Worm (Caenorhabditis elegans) whole organism, L4 larva: ENCODE measurements around the gene srx-135.

Experiments used
- ceh-32 ChIP-seq: sonication (generic microtip); optimal IDR thresholded peaks from 2 replicates; lab custom pipeline; 2016; ENCODE audit warnings: mild to moderate bottlenecking, missing genetic modification characterization, missing compliant biosample characterization; ENCODE audit not compliant: poor library complexity
- dpl-1 ChIP-seq: fragments of 150-350 bp; optimal IDR thresholded peaks from 2 replicates; lab custom pipeline; 2014; ENCODE audit warnings: missing biosample characterization, missing genetic modification reagents, missing genetic modification characterization
- fkh-10 ChIP-seq: fragments of 150-350 bp; optimal IDR thresholded peaks from 2 replicates; lab custom pipeline; 2014; ENCODE audit warnings: missing biosample characterization, missing genetic modification reagents, missing genetic modification characterization
- mdl-1 ChIP-seq, 2 experiments: fragments of 150-350 bp in 1 of 2; sonication (generic microtip) in 1 of 2; optimal IDR thresholded peaks; 2 replicates each; lab custom pipeline; 2014 to 2017; ENCODE audit warnings: missing biosample characterization in 2 of 2, missing genetic modification characterization in 2 of 2
- nhr-11 ChIP-seq: fragments of 150-350 bp; optimal IDR thresholded peaks from 2 replicates; lab custom pipeline; 2014; ENCODE audit warnings: missing biosample characterization, missing genetic modification characterization
- nhr-237 ChIP-seq: sonication (generic microtip); optimal IDR thresholded peaks from 2 replicates; lab custom pipeline; 2017; ENCODE audit warnings: missing biosample characterization, missing genetic modification characterization
- nhr-77 ChIP-seq: fragments of 150-350 bp; optimal IDR thresholded peaks from 2 replicates; lab custom pipeline; 2014; ENCODE audit warnings: missing biosample characterization, missing genetic modification characterization
- snpc-4 ChIP-seq: fragments of 150-350 bp; optimal IDR thresholded peaks from 2 replicates; lab custom pipeline; 2014; ENCODE audit warnings: missing biosample characterization, missing genetic modification characterization
- ztf-11 ChIP-seq: fragments of 150-350 bp; optimal IDR thresholded peaks from 2 replicates; lab custom pipeline; 2014; ENCODE audit warnings: missing biosample characterization, missing genetic modification characterization

DNA sequence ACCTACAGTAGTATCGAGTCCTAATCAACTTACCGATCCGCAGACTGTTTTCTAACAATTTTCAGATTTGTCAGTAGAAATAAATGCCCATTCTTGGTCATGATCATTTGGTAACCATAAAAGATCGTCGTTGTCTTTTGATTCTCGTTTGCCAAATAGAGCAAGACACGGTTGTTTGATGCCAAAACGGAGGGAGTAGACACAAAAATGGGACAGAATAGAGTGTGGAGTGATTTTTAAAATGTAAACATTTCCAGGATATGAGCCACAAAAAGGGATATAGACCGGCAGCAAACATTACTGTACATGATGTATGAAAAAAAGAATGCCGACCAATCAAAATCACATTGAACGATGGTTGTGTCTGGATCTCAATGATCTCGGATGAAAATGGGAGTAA, 42.1 kb upstream of the srx-135 start, which contains the start of gene F55B12.2:
- TF ChIP-seq ceh-32 (no peak), nhr-237 (tag; lab: Kevin White, UChicago) (no peak), snpc-4 (tag; lab: Kevin White, UChicago) (no peak), fkh-10 (GFP tag; lab: Kevin White, UChicago) (no peak), ztf-11 (no peak), dpl-1 (GFP tag; lab: Kevin White, UChicago) (no peak), nhr-77 (tag; lab: Kevin White, UChicago) (no peak), mdl-1 (tag; optimal IDR thresholded peaks at IDR 0.05; lab: Kevin White, UChicago) (no peak), nhr-11 (tag; lab: Kevin White, UChicago) (no peak)
